Fruit fly (Drosophila melanogaster) whole organism, embryonic: Measurements from ENCODE around the gene CG13623.

Experiments used
- Ada2b ChIP-seq: fragments of 200-800 bp; sonication (Bioruptor generic); IDR thresholded peaks from 2 replicates; pipeline ENCODE4 v1.3.6; 2022; ENCODE audit warnings: missing biosample characterization, missing genetic modification characterization
- B-H2 ChIP-seq: fragments of 200-800 bp; sonication (Bioruptor generic); optimal IDR thresholded peaks from 2 replicates; lab custom pipeline; 2018; ENCODE audit warnings: missing biosample characterization, mild to moderate bottlenecking, missing genetic modification characterization
- CG12659 ChIP-seq: fragments of 200-800 bp; sonication (Bioruptor generic); optimal IDR thresholded peaks from 3 replicates; lab custom pipeline; 2017; ENCODE audit warnings: mild to moderate bottlenecking, missing biosample characterization, missing genetic modification reagents, missing genetic modification characterization
- CG15011 ChIP-seq: fragments of 200-800 bp; sonication (Bioruptor generic); optimal IDR thresholded peaks from 3 replicates; lab custom pipeline; 2018; ENCODE audit warnings: missing biosample characterization, mild to moderate bottlenecking, missing genetic modification characterization
- CG1529 ChIP-seq: fragments of 200-800 bp; sonication (Bioruptor generic); optimal IDR thresholded peaks from 3 replicates; lab custom pipeline; 2018; ENCODE audit warnings: missing biosample characterization, missing genetic modification characterization
- CG15601 ChIP-seq: fragments of 200-800 bp; sonication (Bioruptor generic); optimal IDR thresholded peaks from 3 replicates; lab custom pipeline; 2019; ENCODE audit warnings: missing biosample characterization, mild to moderate bottlenecking, missing genetic modification characterization, moderate library complexity
- CG17612 ChIP-seq: fragments of 200-800 bp; sonication (Bioruptor generic); IDR thresholded peaks from 2 replicates; pipeline ENCODE4 v1.3.6; 2022; ENCODE audit warnings: missing biosample characterization, missing genetic modification characterization
- CG17802 ChIP-seq: fragments of 200-800 bp; sonication (Bioruptor generic); optimal IDR thresholded peaks from 2 replicates; lab custom pipeline; 2018; ENCODE audit warnings: missing biosample characterization, mild to moderate bottlenecking, missing genetic modification characterization, moderate library complexity
- CG18011 ChIP-seq: fragments of 200-800 bp; sonication (Bioruptor generic); optimal IDR thresholded peaks from 2 replicates; lab custom pipeline; 2017; ENCODE audit warnings: missing biosample characterization, missing genetic modification characterization, mild to moderate bottlenecking, moderate library complexity, missing genotype
- CG18764 ChIP-seq: fragments of 200-800 bp; sonication (Bioruptor generic); optimal IDR thresholded peaks from 3 replicates; lab custom pipeline; 2016; ENCODE audit warnings: missing biosample characterization, missing genetic modification characterization
- CG2202 ChIP-seq: fragments of 200-800 bp; sonication (Bioruptor generic); optimal IDR thresholded peaks from 2 replicates; lab custom pipeline; 2018; ENCODE audit warnings: missing biosample characterization, mild to moderate bottlenecking, missing genetic modification characterization
- CG6654 ChIP-seq: fragments of 200-800 bp; sonication (Bioruptor generic); optimal IDR thresholded peaks from 2 replicates; lab custom pipeline; 2017; ENCODE audit warnings: missing biosample characterization, mild to moderate bottlenecking, missing genetic modification characterization
- CG6765 ChIP-seq: fragments of 200-800 bp; sonication (Bioruptor generic); optimal IDR thresholded peaks from 3 replicates; lab custom pipeline; 2017; ENCODE audit warnings: missing biosample characterization, mild to moderate bottlenecking, missing genetic modification characterization
- CTCF ChIP-seq: fragments of 200-800 bp; sonication (Bioruptor generic); optimal IDR thresholded peaks from 2 replicates; lab custom pipeline; 2017; ENCODE audit warnings: missing biosample characterization, mild to moderate bottlenecking, missing genetic modification characterization, moderate library complexity
- D19B ChIP-seq: fragments of 200-800 bp; sonication (Bioruptor generic); optimal IDR thresholded peaks from 2 replicates; lab custom pipeline; 2017; ENCODE audit warnings: missing biosample characterization, mild to moderate bottlenecking, missing genetic modification characterization
- Dbx ChIP-seq: fragments of 200-800 bp; sonication (Bioruptor generic); IDR thresholded peaks from 3 replicates; pipeline ENCODE4 v1.3.6; 2022; ENCODE audit warnings: missing biosample characterization, missing genetic modification characterization
- Doc2 ChIP-seq: fragments of 200-800 bp; sonication (Bioruptor generic); IDR thresholded peaks from 2 replicates; pipeline ENCODE4 v1.3.6; 2022; ENCODE audit warnings: missing biosample characterization, missing genetic modification characterization
- Fer3 ChIP-seq: fragments of 200-800 bp; sonication (Bioruptor generic); optimal IDR thresholded peaks from 2 replicates; lab custom pipeline; 2018; ENCODE audit warnings: missing biosample characterization, mild to moderate bottlenecking, missing genetic modification characterization, moderate library complexity
- Hr3 ChIP-seq: fragments of 200-800 bp; sonication (Bioruptor generic); optimal IDR thresholded peaks from 3 replicates; lab custom pipeline; 2016; ENCODE audit warnings: missing biosample characterization, missing genetic modification characterization
- Hr39 ChIP-seq: fragments of >200 bp; optimal IDR thresholded peaks from 2 replicates; lab custom pipeline; 2017
- Hr51 ChIP-seq, 2 experiments: fragments of 200-800 bp; sonication (Bioruptor generic); optimal IDR thresholded peaks; 2 replicates in 1 of 2; 3 replicates in 1 of 2; lab custom pipeline; 2016 to 2018; ENCODE audit warnings: missing biosample characterization in 2 of 2, missing genetic modification characterization in 2 of 2, mild to moderate bottlenecking in 1 of 2, moderate library complexity in 1 of 2
- NFAT ChIP-seq: fragments of 200-800 bp; sonication (Bioruptor generic); IDR thresholded peaks from 2 replicates; pipeline ENCODE4 v1.3.6; 2022; ENCODE audit warnings: missing biosample characterization, missing genetic modification characterization
- Xrp1 ChIP-seq: fragments of 200-800 bp; sonication (Bioruptor generic); IDR thresholded peaks from 2 replicates; pipeline ENCODE4 v1.3.6; 2022; ENCODE audit warnings: missing biosample characterization, missing genetic modification characterization
- YL-1 ChIP-seq: fragments of 200-800 bp; sonication (Bioruptor generic); optimal IDR thresholded peaks from 3 replicates; lab custom pipeline; 2017; ENCODE audit warnings: missing biosample characterization, mild to moderate bottlenecking, missing genetic modification characterization
- ash1 ChIP-seq: fragments of 200-800 bp; sonication (Bioruptor generic); optimal IDR thresholded peaks from 2 replicates; lab custom pipeline; 2018; ENCODE audit warnings: missing biosample characterization, mild to moderate bottlenecking, missing genetic modification characterization
- ato ChIP-seq: fragments of 200-800 bp; sonication (Bioruptor generic); IDR thresholded peaks from 2 replicates; pipeline ENCODE4 v1.3.6; 2022; ENCODE audit warnings: missing biosample characterization, missing genetic modification characterization; ENCODE audit not compliant: partially characterized antibody
- chinmo ChIP-seq: fragments of 200-800 bp; sonication (Bioruptor generic); IDR thresholded peaks from 4 replicates; pipeline ENCODE4 v1.3.6; 2022; ENCODE audit warnings: missing biosample characterization, missing genetic modification characterization; ENCODE audit not compliant: partially characterized antibody
- crol ChIP-seq: fragments of 200-800 bp; sonication (Bioruptor generic); IDR thresholded peaks from 2 replicates; pipeline ENCODE4 v1.3.6; 2022; ENCODE audit warnings: missing biosample characterization, missing genetic modification characterization
- esg ChIP-seq: fragments of 200-800 bp; sonication (Bioruptor generic); conservative IDR thresholded peaks from 2 replicates; pipeline ENCODE4 v1.3.6; 2022; ENCODE audit warnings: missing biosample characterization, missing genetic modification characterization
- eve ChIP-seq, 2 experiments: fragments of >200 bp; optimal IDR thresholded peaks; 2 replicates each; lab custom pipeline; 2017; ENCODE audit warnings: missing biosample characterization in 2 of 2, missing genetic modification characterization in 2 of 2
- fu2 ChIP-seq: fragments of 200-800 bp; sonication (Bioruptor generic); optimal IDR thresholded peaks from 2 replicates; lab custom pipeline; 2016; ENCODE audit warnings: missing biosample characterization, missing genetic modification characterization
- hkb ChIP-seq, 2 experiments: fragments of 200-800 bp in 1 of 2; fragments of >200 bp in 1 of 2; sonication (Bioruptor generic) in 1 of 2; IDR thresholded peaks in 1 of 2; optimal IDR thresholded peaks in 1 of 2; 2 replicates each; pipeline versions ENCODE4 v1.3.6 to Lab custom; 2017 to 2022; ENCODE audit warnings: missing biosample characterization in 1 of 2, missing genetic modification characterization in 1 of 2
- inv ChIP-seq: fragments of 200-800 bp; sonication (Bioruptor generic); IDR thresholded peaks from 2 replicates; pipeline ENCODE4 v1.3.6; 2022; ENCODE audit warnings: missing biosample characterization, missing genetic modification characterization; ENCODE audit not compliant: partially characterized antibody
- kah ChIP-seq: fragments of 200-800 bp; sonication (Bioruptor generic); optimal IDR thresholded peaks from 2 replicates; lab custom pipeline; 2018; ENCODE audit warnings: missing biosample characterization, mild to moderate bottlenecking, missing genetic modification characterization
- klu ChIP-seq: fragments of 200-800 bp; sonication (Bioruptor generic); IDR thresholded peaks from 2 replicates; pipeline ENCODE4 v1.3.6; 2022; ENCODE audit warnings: missing biosample characterization, missing genetic modification characterization
- lmd ChIP-seq: fragments of 200-800 bp; sonication (Bioruptor generic); IDR thresholded peaks from 2 replicates; pipeline ENCODE4 v1.3.6; 2022; ENCODE audit warnings: missing biosample characterization, missing genetic modification characterization
- lola ChIP-seq, 3 experiments: fragments of >200 bp in 2 of 3; fragments of 200-800 bp in 1 of 3; sonication (Bioruptor generic) in 1 of 3; optimal IDR thresholded peaks; 2 replicates each; lab custom pipeline; 2017 to 2019; ENCODE audit warnings: missing biosample characterization in 3 of 3, missing genetic modification characterization in 3 of 3, mild to moderate bottlenecking in 1 of 3, moderate library complexity in 1 of 3
- mam ChIP-seq: fragments of 200-800 bp; sonication (Bioruptor generic); optimal IDR thresholded peaks from 3 replicates; lab custom pipeline; 2016; ENCODE audit warnings: missing biosample characterization, missing genetic modification characterization
- mirr ChIP-seq: fragments of 200-800 bp; sonication (Bioruptor generic); optimal IDR thresholded peaks from 3 replicates; lab custom pipeline; 2018; ENCODE audit warnings: missing biosample characterization, mild to moderate bottlenecking, missing genetic modification characterization
- nerfin-1 ChIP-seq: fragments of 200-800 bp; sonication (Bioruptor generic); optimal IDR thresholded peaks from 3 replicates; lab custom pipeline; 2019; ENCODE audit warnings: missing biosample characterization, mild to moderate bottlenecking, missing genetic modification characterization, moderate library complexity
- oc ChIP-seq: fragments of 200-800 bp; sonication (Bioruptor generic); optimal IDR thresholded peaks from 2 replicates; lab custom pipeline; 2018; ENCODE audit warnings: missing biosample characterization, mild to moderate bottlenecking, missing genetic modification characterization, moderate library complexity
- pita ChIP-seq: fragments of 200-800 bp; sonication (Bioruptor generic); optimal IDR thresholded peaks from 2 replicates; lab custom pipeline; 2017; ENCODE audit warnings: missing biosample characterization, mild to moderate bottlenecking, missing genetic modification characterization
- scrt ChIP-seq: fragments of 200-800 bp; sonication (Bioruptor generic); optimal IDR thresholded peaks from 2 replicates; lab custom pipeline; 2018; ENCODE audit warnings: missing biosample characterization, mild to moderate bottlenecking, missing genetic modification characterization, moderate library complexity
- slp2 ChIP-seq: fragments of 200-800 bp; sonication (Bioruptor generic); optimal IDR thresholded peaks from 2 replicates; lab custom pipeline; 2016; ENCODE audit warnings: missing biosample characterization, missing genetic modification characterization
- sqz ChIP-seq: fragments of 200-800 bp; sonication (Bioruptor generic); optimal IDR thresholded peaks from 3 replicates; lab custom pipeline; 2018; ENCODE audit warnings: missing biosample characterization, mild to moderate bottlenecking, missing genetic modification characterization
- tll ChIP-seq, 2 experiments: fragments of 200-800 bp in 1 of 2; fragments of >200 bp in 1 of 2; sonication (Bioruptor generic) in 1 of 2; optimal IDR thresholded peaks; 2 replicates each; lab custom pipeline; 2017 to 2019; ENCODE audit warnings: missing biosample characterization in 2 of 2, missing genetic modification characterization in 2 of 2, mild to moderate bottlenecking in 1 of 2, moderate library complexity in 1 of 2
- tna ChIP-seq: fragments of 200-800 bp; sonication (Bioruptor generic); IDR thresholded peaks from 2 replicates; pipeline ENCODE4 v1.3.6; 2022; ENCODE audit warnings: missing biosample characterization, missing genetic modification characterization; ENCODE audit not compliant: partially characterized antibody
- vfl ChIP-seq: fragments of 200-800 bp; sonication (Bioruptor generic); optimal IDR thresholded peaks from 2 replicates; lab custom pipeline; 2016; ENCODE audit warnings: missing biosample characterization, missing genetic modification characterization
- vnd ChIP-seq: fragments of 200-800 bp; sonication (Bioruptor generic); IDR thresholded peaks from 3 replicates; pipeline ENCODE4 v1.3.6; 2022; ENCODE audit warnings: missing biosample characterization, missing genetic modification characterization; ENCODE audit not compliant: partially characterized antibody
- zen ChIP-seq: fragments of 200-800 bp; sonication (Bioruptor generic); optimal IDR thresholded peaks from 3 replicates; lab custom pipeline; 2018; ENCODE audit warnings: missing biosample characterization, mild to moderate bottlenecking, missing genetic modification characterization, moderate library complexity

Gene CG13623

DNA sequence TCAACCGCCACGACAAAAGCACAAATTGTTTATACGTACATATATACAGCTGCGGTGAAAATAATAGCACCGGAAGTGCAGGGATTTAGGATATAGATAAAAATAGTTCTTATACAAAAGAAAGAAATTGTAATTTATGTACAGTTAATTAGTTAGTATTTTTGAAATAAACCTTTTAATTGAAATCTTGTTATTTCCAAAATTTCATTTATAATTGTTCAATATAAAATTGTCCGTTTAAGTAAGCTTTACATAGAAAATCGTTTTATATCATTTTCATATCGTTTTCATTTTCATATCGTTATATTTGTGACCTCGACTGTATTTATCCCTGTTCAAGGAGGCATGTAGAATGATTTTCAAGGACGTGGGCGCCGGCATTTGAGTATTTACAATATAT lies 43.8 kb upstream of the CG13623 start (continued):
- TF ChIP-seq Xrp1 (GFP tag; lab: Robert Waterston, UW) (peak; percentile 51; the same call in 1 of the 2 replicates), hkb (optimal IDR thresholded peaks at IDR 0.05; lab: Kevin White, UChicago) (no peak), hkb (GFP tag; IDR thresholded peaks at IDR 0.05; lab: Robert Waterston, UW) (0 out of 2 replicates have a peak, but pooled peaks have one; percentile 41), klu (0 out of 2 replicates have a peak, but pooled peaks have one; percentile 20), Hr39 (lab: Kevin White, UChicago) (no peak), CG18011 (GFP tag; lab: Kevin White, UChicago) (no peak), kah (GFP tag; lab: Kevin White, UChicago) (no peak), zen (tag; lab: Kevin White, UChicago) (no peak), NFAT (no peak), CG2202 (tag; lab: Kevin White, UChicago) (no peak), CG17802 (tag; lab: Kevin White, UChicago) (no peak), CG17612 (no peak), mirr (GFP tag; lab: Kevin White, UChicago) (no peak), CTCF (GFP tag; lab: Kevin White, UChicago) (no peak), oc (no peak), pita (GFP tag; lab: Kevin White, UChicago) (no peak), ash1 (GFP tag; lab: Kevin White, UChicago) (no peak), vnd (no peak), YL-1 (no peak), Ada2b (GFP tag; lab: Robert Waterston, UW) (0 out of 2 replicates have a peak, but pooled peaks have one; percentile 20), Fer3 (peak; percentile 54), ato (GFP tag; lab: Robert Waterston, UW) (no peak), CG6654 (GFP tag; lab: Kevin White, UChicago) (no peak), inv (GFP tag; lab: Robert Waterston, UW) (no peak), tna (GFP tag; lab: Robert Waterston, UW) (no peak), esg (GFP tag; lab: Robert Waterston, UW) (0 out of 2 replicates have a peak, but pooled peaks have one; percentile 28), chinmo (GFP tag; lab: Robert Waterston, UW) (no peak), Hr3 (GFP tag; lab: Kevin White, UChicago) (peak; percentile 37), Hr51 (GFP tag; optimal IDR thresholded peaks at IDR 0.05; lab: Kevin White, UChicago) (peak in 1 of 2 experiments; percentile 72), B-H2 (GFP tag; lab: Kevin White, UChicago) (peak; percentile 77), vfl (no peak), scrt (GFP tag; lab: Kevin White, UChicago) (peak; percentile 67), mam (GFP tag; lab: Kevin White, UChicago) (peak; percentile 7), CG18764 (GFP tag; lab: Kevin White, UChicago) (no peak), crol (GFP tag; lab: Robert Waterston, UW) (no peak), nerfin-1 (no peak), CG6765 (GFP tag; lab: Kevin White, UChicago) (peak; percentile 78), eve (GFP tag; optimal IDR thresholded peaks at IDR 0.05; lab: Kevin White, UChicago) (peak in 1 of 2 experiments; percentile 43), tll (GFP tag; optimal IDR thresholded peaks at IDR 0.05; lab: Kevin White, UChicago) (no peak), Dbx (GFP tag; lab: Robert Waterston, UW) (peak; percentile 59; the same call in 2 of the 3 replicates), Doc2 (GFP tag; lab: Robert Waterston, UW) (no peak), lola (GFP tag; optimal IDR thresholded peaks at IDR 0.05; lab: Kevin White, UChicago) (no peak), CG15601 (tag; lab: Kevin White, UChicago) (no peak), CG1529 (GFP tag; lab: Kevin White, UChicago) (no peak), CG15011 (GFP tag; lab: Kevin White, UChicago) (peak; percentile 51), sqz (GFP tag; lab: Kevin White, UChicago) (no peak), lmd (GFP tag; lab: Robert Waterston, UW) (peak; percentile 25; the same call in 1 of the 2 replicates), fu2 (GFP tag; lab: Kevin White, UChicago) (peak; percentile 24), D19B (GFP tag; lab: Kevin White, UChicago) (peak; percentile 41), slp2 (GFP tag; lab: Kevin White, UChicago) (no peak), CG12659 (GFP tag; lab: Kevin White, UChicago) (peak; percentile 68)
